Worm (Caenorhabditis elegans) whole organism, L4 larva: ENCODE results near the gene H12I13.1.

Source experiments
- D1046.2 ChIP-seq: fragments of 200-800 bp; sonication (Bioruptor generic); IDR thresholded peaks from 2 replicates; pipeline ENCODE4 v1.3.6; 2022; ENCODE audit warnings: missing genetic modification characterization, missing compliant biosample characterization
- F26F4.8 ChIP-seq: fragments of 200-800 bp; sonication (Bioruptor generic); conservative IDR thresholded peaks from 2 replicates; pipeline ENCODE4 v1.3.6; 2022; ENCODE audit warnings: missing genetic modification characterization, missing compliant biosample characterization
- F44E2.7 ChIP-seq: fragments of 200-800 bp; sonication (Bioruptor generic); IDR thresholded peaks from 2 replicates; pipeline ENCODE4 v2.1.2; 2022; ENCODE audit warnings: missing genetic modification characterization, missing compliant biosample characterization
- Y105C5A.15 ChIP-seq: fragments of 200-800 bp; sonication (Bioruptor generic); IDR thresholded peaks from 2 replicates; pipeline ENCODE4 v1.3.6; 2022; ENCODE audit warnings: missing genetic modification characterization, missing compliant biosample characterization
- Y48G9A.11 ChIP-seq: fragments of 200-800 bp; sonication (Bioruptor generic); IDR thresholded peaks from 2 replicates; pipeline ENCODE4 v1.3.6; 2022; ENCODE audit warnings: missing genetic modification reagents, missing genetic modification characterization, missing compliant biosample characterization
- aly-2 ChIP-seq: sonication (generic microtip); optimal IDR thresholded peaks from 2 replicates; lab custom pipeline; 2018; ENCODE audit warnings: missing biosample characterization, missing genetic modification characterization
- arid-1 ChIP-seq: fragments of 200-800 bp; sonication (Bioruptor generic); conservative IDR thresholded peaks from 2 replicates; pipeline ENCODE4 v1.3.6; 2022; ENCODE audit warnings: missing genetic modification reagents, missing genetic modification characterization, missing compliant biosample characterization
- attf-4 ChIP-seq: sonication (generic microtip); optimal IDR thresholded peaks from 3 replicates; lab custom pipeline; 2017; ENCODE audit warnings: missing biosample characterization, missing genetic modification characterization
- ceh-20 ChIP-seq: fragments of 200-800 bp; sonication (Bioruptor generic); IDR thresholded peaks from 2 replicates; pipeline ENCODE4 v1.3.6; 2022; ENCODE audit warnings: missing genetic modification reagents, missing genetic modification characterization, missing compliant biosample characterization
- ceh-44 ChIP-seq: fragments of 200-800 bp; sonication (Bioruptor generic); IDR thresholded peaks from 2 replicates; pipeline ENCODE4 v1.3.6; 2022; ENCODE audit warnings: missing genetic modification reagents, missing genetic modification characterization, missing compliant biosample characterization
- ceh-82 ChIP-seq: sonication (generic microtip); optimal IDR thresholded peaks from 2 replicates; lab custom pipeline; 2017; ENCODE audit warnings: missing biosample characterization, missing genetic modification characterization
- daf-16 ChIP-seq, 3 experiments: sonication (generic microtip); optimal IDR thresholded peaks; 2 replicates each; lab custom pipeline; 2016 to 2017; ENCODE audit warnings: missing genetic modification characterization in 3 of 3, missing genetic modification reagents in 3 of 3, mild to moderate bottlenecking in 2 of 3, missing compliant biosample characterization in 2 of 3, missing biosample characterization in 1 of 3, moderate library complexity in 1 of 3
- dmd-8 ChIP-seq: fragments of 200-800 bp; sonication (Bioruptor generic); IDR thresholded peaks from 2 replicates; pipeline ENCODE4 v1.3.6; 2022; ENCODE audit warnings: missing genetic modification characterization, missing compliant biosample characterization
- dmd-9 ChIP-seq: fragments of 200-800 bp; sonication (Bioruptor generic); IDR thresholded peaks from 2 replicates; pipeline ENCODE4 v1.3.6; 2022; ENCODE audit warnings: missing genetic modification reagents, missing genetic modification characterization, missing compliant biosample characterization
- dpl-1 ChIP-seq: fragments of 150-350 bp; optimal IDR thresholded peaks from 2 replicates; lab custom pipeline; 2014; ENCODE audit warnings: missing biosample characterization, missing genetic modification reagents, missing genetic modification characterization
- dve-1 ChIP-seq: sonication (generic microtip); optimal IDR thresholded peaks from 2 replicates; lab custom pipeline; 2017; ENCODE audit warnings: antibody characterized with exemption, mild to moderate bottlenecking, missing genetic modification characterization, missing compliant biosample characterization; ENCODE audit not compliant: insufficient read depth
- egl-27 ChIP-seq: sonication (generic microtip); optimal IDR thresholded peaks from 3 replicates; lab custom pipeline; 2017; ENCODE audit warnings: missing biosample characterization, missing genetic modification reagents, missing genetic modification characterization
- egl-43 ChIP-seq: fragments of 200-800 bp; sonication (Bioruptor generic); IDR thresholded peaks from 2 replicates; pipeline ENCODE4 v1.3.6; 2022; ENCODE audit warnings: missing genetic modification reagents, missing genetic modification characterization, missing compliant biosample characterization
- hlh-30 ChIP-seq: sonication (generic microtip); optimal IDR thresholded peaks from 2 replicates; lab custom pipeline; 2017; ENCODE audit warnings: antibody characterized with exemption, mild to moderate bottlenecking, missing genetic modification characterization, missing compliant biosample characterization; ENCODE audit not compliant: insufficient read depth
- jun-1 ChIP-seq: fragments of 150-350 bp; optimal IDR thresholded peaks from 2 replicates; lab custom pipeline; 2014; ENCODE audit warnings: missing biosample characterization, missing genetic modification reagents, missing genetic modification characterization
- lim-7 ChIP-seq: fragments of 200-800 bp; sonication (Bioruptor generic); IDR thresholded peaks from 2 replicates; pipeline ENCODE4 v1.3.6; 2022; ENCODE audit warnings: missing genetic modification characterization, missing compliant biosample characterization
- lin-1 ChIP-seq: fragments of 200-800 bp; sonication (Bioruptor generic); IDR thresholded peaks from 2 replicates; pipeline ENCODE4 v1.3.6; 2022; ENCODE audit warnings: missing genetic modification reagents, missing genetic modification characterization, missing compliant biosample characterization
- lin-15B ChIP-seq: fragments of 150-350 bp; sonication (generic microtip); optimal IDR thresholded peaks from 3 replicates; lab custom pipeline; 2014; ENCODE audit warnings: missing biosample characterization, missing genetic modification characterization
- lin-29 ChIP-seq: fragments of 200-800 bp; sonication (Bioruptor generic); IDR thresholded peaks from 2 replicates; pipeline ENCODE4 v1.3.6; 2022; ENCODE audit warnings: missing genetic modification reagents, missing genetic modification characterization, missing compliant biosample characterization
- lin-38 ChIP-seq: fragments of 200-800 bp; sonication (Bioruptor generic); IDR thresholded peaks from 2 replicates; pipeline ENCODE4 v1.3.6; 2022; ENCODE audit warnings: missing genetic modification reagents, missing genetic modification characterization, missing compliant biosample characterization
- lsy-2 ChIP-seq, 2 experiments: fragments of 150-350 bp in 1 of 2; sonication (generic microtip) in 1 of 2; optimal IDR thresholded peaks; 2 replicates each; lab custom pipeline; 2014 to 2017; ENCODE audit warnings: missing biosample characterization in 2 of 2, missing genetic modification characterization in 2 of 2
- madf-5 ChIP-seq, 2 experiments: fragments of 200-800 bp; sonication (Bioruptor generic); IDR thresholded peaks; 2 replicates each; pipeline ENCODE4 v1.3.6; 2022; ENCODE audit warnings: missing compliant biosample characterization in 2 of 2, missing genetic modification characterization in 2 of 2
- mes-2 ChIP-seq: sonication (generic microtip); optimal IDR thresholded peaks from 2 replicates; lab custom pipeline; 2016; ENCODE audit warnings: missing genotype, mild to moderate bottlenecking, missing genetic modification characterization, missing compliant biosample characterization; ENCODE audit not compliant: poor library complexity, severe bottlenecking
- mxl-3 ChIP-seq: fragments of 200-800 bp; sonication (Bioruptor generic); optimal IDR thresholded peaks from 2 replicates; lab custom pipeline; 2018; ENCODE audit warnings: mild to moderate bottlenecking, missing genetic modification characterization, missing compliant biosample characterization
- nhr-102 ChIP-seq: sonication (generic microtip); optimal IDR thresholded peaks from 2 replicates; lab custom pipeline; 2016; ENCODE audit warnings: mild to moderate bottlenecking, missing genetic modification characterization, moderate library complexity, missing compliant biosample characterization
- nhr-11 ChIP-seq: fragments of 150-350 bp; optimal IDR thresholded peaks from 2 replicates; lab custom pipeline; 2014; ENCODE audit warnings: missing biosample characterization, missing genetic modification characterization
- nhr-28 ChIP-seq: fragments of 150-350 bp; optimal IDR thresholded peaks from 2 replicates; lab custom pipeline; 2014; ENCODE audit warnings: missing biosample characterization, missing genetic modification characterization
- nhr-41 ChIP-seq: fragments of 200-800 bp; sonication (Bioruptor generic); IDR thresholded peaks from 2 replicates; pipeline ENCODE4 v1.3.6; 2022; ENCODE audit warnings: missing genetic modification reagents, missing genetic modification characterization, missing compliant biosample characterization
- nhr-42 ChIP-seq: fragments of 200-800 bp; sonication (Bioruptor generic); IDR thresholded peaks from 2 replicates; pipeline ENCODE4 v1.3.6; 2022; ENCODE audit warnings: missing genetic modification characterization, missing compliant biosample characterization
- nhr-48 ChIP-seq: sonication (generic microtip); optimal IDR thresholded peaks from 2 replicates; lab custom pipeline; 2016; ENCODE audit warnings: mild to moderate bottlenecking, missing genetic modification characterization, missing compliant biosample characterization
- nhr-6 ChIP-seq: fragments of 150-350 bp; optimal IDR thresholded peaks from 2 replicates; lab custom pipeline; 2014; ENCODE audit warnings: missing biosample characterization, missing genetic modification characterization
- pqm-1 ChIP-seq: sonication (generic microtip); optimal IDR thresholded peaks from 2 replicates; lab custom pipeline; 2017; ENCODE audit warnings: missing biosample characterization, missing genetic modification characterization
- rbr-2 ChIP-seq: sonication (generic microtip); optimal IDR thresholded peaks from 2 replicates; lab custom pipeline; 2016; ENCODE audit warnings: missing genotype, missing genetic modification characterization, missing compliant biosample characterization
- saeg-2 ChIP-seq: fragments of 200-800 bp; sonication (Bioruptor generic); IDR thresholded peaks from 2 replicates; pipeline ENCODE4 v1.3.6; 2022; ENCODE audit warnings: missing genetic modification reagents, missing genetic modification characterization, missing compliant biosample characterization
- skn-1 ChIP-seq: fragments of 150-350 bp; optimal IDR thresholded peaks from 2 replicates; lab custom pipeline; 2014; ENCODE audit warnings: missing biosample characterization, missing genetic modification characterization
- snpc-1.2 ChIP-seq: fragments of 200-800 bp; sonication (Bioruptor generic); IDR thresholded peaks from 2 replicates; pipeline ENCODE4 v1.3.6; 2022; ENCODE audit warnings: missing genetic modification reagents, missing genetic modification characterization, missing compliant biosample characterization
- snpc-4 ChIP-seq: fragments of 150-350 bp; optimal IDR thresholded peaks from 2 replicates; lab custom pipeline; 2014; ENCODE audit warnings: missing biosample characterization, missing genetic modification characterization
- vab-7 ChIP-seq: fragments of 200-800 bp; sonication (Bioruptor generic); IDR thresholded peaks from 2 replicates; pipeline ENCODE4 v1.3.6; 2022; ENCODE audit warnings: missing genetic modification reagents, missing genetic modification characterization, missing compliant biosample characterization
- zip-11 ChIP-seq: fragments of 200-800 bp; sonication (Bioruptor generic); IDR thresholded peaks from 2 replicates; pipeline ENCODE4 v1.3.6; 2022; ENCODE audit warnings: missing genetic modification characterization, missing compliant biosample characterization
- zip-2 ChIP-seq: fragments of 150-350 bp; optimal IDR thresholded peaks from 2 replicates; lab custom pipeline; 2014; ENCODE audit warnings: missing biosample characterization, missing genetic modification characterization
- ztf-11 ChIP-seq: fragments of 150-350 bp; optimal IDR thresholded peaks from 2 replicates; lab custom pipeline; 2014; ENCODE audit warnings: missing biosample characterization, missing genetic modification characterization

H12I13.1 gene

ce11 chrII:6061495-6061894 is 5.5 kb downstream of the H12I13.1 start (continued):
- TF ChIP-seq Y105C5A.15 (GFP tag; lab: Robert Waterston, UW) (no peak), F44E2.7 (GFP tag; lab: Robert Waterston, UW) (no peak), nhr-42 (no peak), lin-15B (tag; lab: Kevin White, UChicago) (no peak), nhr-102 (tag; lab: Kevin White, UChicago) (peak; percentile 52), saeg-2 (GFP tag; lab: Robert Waterston, UW) (no peak), nhr-41 (GFP tag; lab: Robert Waterston, UW) (no peak), ceh-20 (no peak), vab-7 (no peak), ceh-44 (GFP tag; lab: Robert Waterston, UW) (no peak), dve-1 (tag; lab: Kevin White, UChicago) (no peak), lin-1 (GFP tag; lab: Robert Waterston, UW) (no peak), lsy-2 (tag; optimal IDR thresholded peaks at IDR 0.05; lab: Kevin White, UChicago) (no peak), skn-1 (tag; lab: Kevin White, UChicago) (no peak), lin-29 (GFP tag; lab: Robert Waterston, UW) (no peak)

- TF ChIP-seq nhr-102 (tag; lab: Kevin White, UChicago) (no peak), dve-1 (tag; lab: Kevin White, UChicago) (peak; percentile 18), rbr-2 (tag; lab: Kevin White, UChicago) (no peak), nhr-6 (no peak), F26F4.8 (no peak), ceh-82 (tag; lab: Kevin White, UChicago) (no peak), egl-27 (no peak), dmd-9 (GFP tag; lab: Robert Waterston, UW) (no peak), lsy-2 (tag; optimal IDR thresholded peaks at IDR 0.05; lab: Kevin White, UChicago) (peak in 1 of 2 experiments; percentile 55), mxl-3 (no peak), hlh-30 (tag; lab: Kevin White, UChicago) (peak; percentile 30), lin-38 (GFP tag; lab: Robert Waterston, UW) (0 out of 2 replicates have a peak, but pooled peaks have one; percentile 26), dpl-1 (GFP tag; lab: Kevin White, UChicago) (peak; percentile 51), aly-2 (tag; lab: Kevin White, UChicago) (no peak), nhr-11 (tag; lab: Kevin White, UChicago) (no peak), nhr-42 (no peak), mes-2 (peak; percentile 70), zip-2 (tag; lab: Kevin White, UChicago) (no peak), jun-1 (no peak), snpc-4 (tag; lab: Kevin White, UChicago) (no peak), pqm-1 (peak; percentile 72), lin-1 (GFP tag; lab: Robert Waterston, UW) (no peak), attf-4 (no peak), lin-15B (tag; lab: Kevin White, UChicago) (no peak), zip-11 (GFP tag; lab: Robert Waterston, UW) (no peak), nhr-48 (no peak), ztf-11 (tag; lab: Kevin White, UChicago) (no peak), nhr-28 (tag; lab: Kevin White, UChicago) (peak; percentile 76), egl-43 (GFP tag; lab: Robert Waterston, UW) (no peak), daf-16 (GFP tag; optimal IDR thresholded peaks at IDR 0.05; lab: Kevin White, UChicago) (no peak), daf-16 (tag; optimal IDR thresholded peaks at IDR 0.05; lab: Kevin White, UChicago) (peak; percentile 4)
Measured at ce11 chrII:6055927-6056326, 11.0 kb downstream of the H12I13.1 start, which contains the start of gene R12C12.7. Gene R12C12.7 (minus strand): TSS chrII:6055985.

ce11 chrII:6054561-6054960 is 12.4 kb downstream of the H12I13.1 start:
- peak; percentile 65 for TF ChIP-seq lin-38 (GFP tag; lab: Robert Waterston, UW)
- TF ChIP-seq snpc-1.2 (GFP tag; lab: Robert Waterston, UW) = peak; percentile 65; the same call in 1 of the 2 replicates
- 0 out of 2 replicates have a peak, but pooled peaks have one; percentile 23 for TF ChIP-seq lin-1 (GFP tag; lab: Robert Waterston, UW)
- TF ChIP-seq arid-1 = 0 out of 2 replicates have a peak, but pooled peaks have one; percentile 43
- 0 out of 2 replicates have a peak, but pooled peaks have one; percentile 63 for TF ChIP-seq dmd-8 (GFP tag; lab: Robert Waterston, UW)
- 0 out of 2 replicates have a peak, but pooled peaks have one; percentile 15 for TF ChIP-seq egl-43 (GFP tag; lab: Robert Waterston, UW)
- 0 out of 2 replicates have a peak, but pooled peaks have one; percentile 58 for TF ChIP-seq lim-7 (GFP tag; lab: Robert Waterston, UW)
- peak; percentile 67; the same call in 1 of the 2 replicates for TF ChIP-seq D1046.2 (GFP tag; lab: Robert Waterston, UW)
- 0 out of 4 replicates have a peak, but pooled peaks of 1 of the 2 experiments have one; percentile 26 for TF ChIP-seq madf-5 (GFP tag; IDR thresholded peaks at IDR 0.05; lab: Robert Waterston, UW)
- TF ChIP-seq F26F4.8 = 0 out of 2 replicates have a peak, but pooled peaks have one; percentile 31
- TF ChIP-seq Y48G9A.11 (GFP tag; lab: Robert Waterston, UW) = peak; percentile 49; the same call in 1 of the 2 replicates
